Worm (Caenorhabditis elegans) whole organism, mixed stage, embryonic: ENCODE results near the gene lido-13.

Experiments
- M03D4.4 ChIP-seq: sonication (generic microtip); optimal IDR thresholded peaks from 2 replicates; lab custom pipeline; 2017; ENCODE audit warnings: mild to moderate bottlenecking, missing genetic modification characterization, missing compliant biosample characterization
- ceh-43 ChIP-seq: fragments of 200-800 bp; sonication (Bioruptor generic); optimal IDR thresholded peaks from 2 replicates; lab custom pipeline; 2018; ENCODE audit warnings: mild to moderate bottlenecking, missing genetic modification characterization, moderate library complexity, missing compliant biosample characterization
- elt-1 ChIP-seq: sonication (generic microtip); optimal IDR thresholded peaks from 2 replicates; lab custom pipeline; 2017; ENCODE audit warnings: missing genetic modification characterization, mild to moderate bottlenecking, missing compliant biosample characterization, antibody characterized with exemption, moderate library complexity, borderline replicate concordance; ENCODE audit not compliant: insufficient read depth
- mep-1 ChIP-seq: fragments of 150-350 bp; optimal IDR thresholded peaks from 2 replicates; lab custom pipeline; 2017; ENCODE audit warnings: missing biosample characterization, missing genetic modification reagents, missing genetic modification characterization, inconsistent platforms
- nhr-237 ChIP-seq: fragments of 150-350 bp; optimal IDR thresholded peaks from 2 replicates; lab custom pipeline; 2014; ENCODE audit warnings: missing biosample characterization, missing genetic modification characterization

DNA sequence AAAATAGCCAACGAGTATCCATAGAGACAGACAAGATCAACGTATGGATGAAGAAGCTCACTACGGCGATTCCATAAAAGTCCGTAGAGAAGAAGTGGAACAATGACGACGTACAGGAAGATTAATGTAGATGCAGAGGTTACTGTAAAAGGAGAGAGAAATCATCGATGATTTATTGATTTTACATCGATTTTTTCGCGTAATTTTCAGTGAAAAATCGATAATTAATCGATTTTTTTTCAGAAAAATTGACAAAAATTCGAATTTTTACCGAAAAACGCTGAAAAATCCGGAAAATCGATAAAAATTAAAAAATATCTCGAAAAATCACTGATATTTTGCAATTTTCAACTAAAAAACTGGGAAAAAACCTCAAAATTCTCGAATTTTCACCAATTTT, 12.3 kb upstream of the lido-13 start:
- TF ChIP-seq mep-1 (no peak), nhr-237 (tag; lab: Kevin White, UChicago) (no peak), elt-1 (tag; lab: Kevin White, UChicago) (no peak), M03D4.4 (tag; lab: Kevin White, UChicago) (no peak), ceh-43 (no peak)
